Fruit fly (Drosophila melanogaster) whole organism, embryonic: ENCODE data around the gene CG5381.
A peak's percentile ranks its signal among the peaks of the same experiment; 100 is the strongest.

Experiments used
- CG10431 ChIP-seq: fragments of 200-800 bp; sonication (Bioruptor generic); optimal IDR thresholded peaks from 3 replicates; lab custom pipeline; 2018; ENCODE audit warnings: missing biosample characterization, mild to moderate bottlenecking, missing genetic modification characterization
- CG11247 ChIP-seq: fragments of 200-800 bp; sonication (Bioruptor generic); IDR thresholded peaks from 2 replicates; pipeline ENCODE4 v1.3.6; 2022; ENCODE audit warnings: missing biosample characterization, missing genetic modification characterization
- CG11560 ChIP-seq: fragments of 200-800 bp; sonication (Bioruptor generic); IDR thresholded peaks from 3 replicates; pipeline ENCODE4 v1.3.6; 2022; ENCODE audit warnings: missing biosample characterization, missing genetic modification characterization
- CG11723 ChIP-seq: fragments of 200-800 bp; sonication (Bioruptor generic); optimal IDR thresholded peaks from 2 replicates; lab custom pipeline; 2017; ENCODE audit warnings: missing biosample characterization, mild to moderate bottlenecking, missing genetic modification characterization
- CG13296 ChIP-seq: fragments of 200-800 bp; sonication (Bioruptor generic); optimal IDR thresholded peaks from 3 replicates; lab custom pipeline; 2018; ENCODE audit warnings: missing biosample characterization, mild to moderate bottlenecking, missing genetic modification characterization
- CG14667 ChIP-seq: fragments of 200-800 bp; sonication (Bioruptor generic); IDR thresholded peaks from 2 replicates; pipeline ENCODE4 v1.3.6; 2022; ENCODE audit warnings: missing biosample characterization, missing genetic modification characterization
- CG1603 ChIP-seq: fragments of 200-800 bp; sonication (Bioruptor generic); optimal IDR thresholded peaks from 2 replicates; lab custom pipeline; 2019; ENCODE audit warnings: missing biosample characterization, mild to moderate bottlenecking, missing genetic modification characterization, moderate library complexity
- CG1647 ChIP-seq: fragments of 200-800 bp; sonication (Bioruptor generic); optimal IDR thresholded peaks from 3 replicates; lab custom pipeline; 2016; ENCODE audit warnings: missing biosample characterization, missing genetic modification characterization
- CG17385 ChIP-seq: fragments of 200-800 bp; sonication (Bioruptor generic); optimal IDR thresholded peaks from 3 replicates; lab custom pipeline; 2018; ENCODE audit warnings: missing biosample characterization, mild to moderate bottlenecking, missing genetic modification characterization
- CG17612 ChIP-seq: fragments of 200-800 bp; sonication (Bioruptor generic); IDR thresholded peaks from 2 replicates; pipeline ENCODE4 v1.3.6; 2022; ENCODE audit warnings: missing biosample characterization, missing genetic modification characterization
- CG18262 ChIP-seq: fragments of 200-800 bp; optimal IDR thresholded peaks from 3 replicates; lab custom pipeline; 2019; ENCODE audit warnings: missing biosample characterization, mild to moderate bottlenecking, missing genetic modification characterization, moderate library complexity
- CG2712 ChIP-seq: fragments of 200-800 bp; optimal IDR thresholded peaks from 3 replicates; lab custom pipeline; 2019; ENCODE audit warnings: missing biosample characterization, mild to moderate bottlenecking, missing genetic modification characterization, moderate library complexity
- CG30020 ChIP-seq: fragments of 200-800 bp; optimal IDR thresholded peaks from 2 replicates; lab custom pipeline; 2019; ENCODE audit warnings: missing biosample characterization, mild to moderate bottlenecking, missing genetic modification characterization, moderate library complexity
- CG3847 ChIP-seq: fragments of 200-800 bp; sonication (Bioruptor generic); IDR thresholded peaks from 2 replicates; pipeline ENCODE4 v1.3.6; 2022; ENCODE audit warnings: missing biosample characterization, missing genetic modification characterization
- CG6272 ChIP-seq: fragments of 200-800 bp; sonication (Bioruptor generic); IDR thresholded peaks from 2 replicates; pipeline ENCODE4 v1.3.6; 2022; ENCODE audit warnings: missing biosample characterization, missing genetic modification characterization
- CG7271 ChIP-seq: fragments of 200-800 bp; sonication (Bioruptor generic); optimal IDR thresholded peaks from 2 replicates; lab custom pipeline; 2018; ENCODE audit warnings: missing biosample characterization, mild to moderate bottlenecking, missing genetic modification characterization, moderate library complexity
- D19B ChIP-seq: fragments of 200-800 bp; sonication (Bioruptor generic); optimal IDR thresholded peaks from 2 replicates; lab custom pipeline; 2017; ENCODE audit warnings: missing biosample characterization, mild to moderate bottlenecking, missing genetic modification characterization
- Dfd ChIP-seq, 2 experiments: fragments of >200 bp; optimal IDR thresholded peaks; 2 replicates each; lab custom pipeline; 2017; ENCODE audit warnings: missing biosample characterization in 2 of 2, missing genetic modification characterization in 2 of 2
- Doc3 ChIP-seq: fragments of 200-800 bp; sonication (Bioruptor generic); IDR thresholded peaks from 3 replicates; pipeline ENCODE4 v1.3.6; 2022; ENCODE audit warnings: missing biosample characterization, missing genetic modification characterization; ENCODE audit not compliant: partially characterized antibody
- Dref ChIP-seq: fragments of 200-800 bp; sonication (Bioruptor generic); IDR thresholded peaks from 2 replicates; pipeline ENCODE4 v1.3.6; 2022; ENCODE audit warnings: missing biosample characterization, missing genetic modification characterization
- E2f1 ChIP-seq: fragments of 200-800 bp; sonication (Bioruptor generic); IDR thresholded peaks from 2 replicates; pipeline ENCODE4 v1.3.6; 2022; ENCODE audit warnings: missing biosample characterization, missing genetic modification characterization
- Ets97D ChIP-seq: fragments of 200-800 bp; sonication (Bioruptor generic); optimal IDR thresholded peaks from 3 replicates; lab custom pipeline; 2016; ENCODE audit warnings: missing biosample characterization, missing genetic modification characterization
- MTF-1 ChIP-seq: fragments of 200-800 bp; sonication (Bioruptor generic); optimal IDR thresholded peaks from 2 replicates; lab custom pipeline; 2018; ENCODE audit warnings: missing biosample characterization, mild to moderate bottlenecking, missing genetic modification characterization, borderline replicate concordance
- NfI ChIP-seq: fragments of 200-800 bp; sonication (Bioruptor generic); optimal IDR thresholded peaks from 3 replicates; lab custom pipeline; 2018; ENCODE audit warnings: missing biosample characterization, mild to moderate bottlenecking, missing genetic modification characterization, moderate library complexity
- PHDP ChIP-seq: fragments of 200-800 bp; sonication (Bioruptor generic); optimal IDR thresholded peaks from 3 replicates; lab custom pipeline; 2018; ENCODE audit warnings: missing biosample characterization, mild to moderate bottlenecking, missing genetic modification characterization, moderate library complexity
- Pdp1 ChIP-seq, 2 experiments: fragments of 200-800 bp; sonication (Bioruptor generic); optimal IDR thresholded peaks; 3 replicates each; lab custom pipeline; 2016; ENCODE audit warnings: missing biosample characterization in 2 of 2, missing genetic modification characterization in 2 of 2, mild to moderate bottlenecking in 1 of 2, moderate library complexity in 1 of 2
- YL-1 ChIP-seq: fragments of 200-800 bp; sonication (Bioruptor generic); optimal IDR thresholded peaks from 3 replicates; lab custom pipeline; 2017; ENCODE audit warnings: missing biosample characterization, mild to moderate bottlenecking, missing genetic modification characterization
- ase ChIP-seq: fragments of 200-800 bp; sonication (Bioruptor generic); IDR thresholded peaks from 3 replicates; pipeline ENCODE4 v1.3.6; 2022; ENCODE audit warnings: missing biosample characterization, missing genetic modification characterization
- bcd ChIP-seq: fragments of 200-800 bp; sonication (Bioruptor generic); optimal IDR thresholded peaks from 2 replicates; lab custom pipeline; 2017; ENCODE audit warnings: missing biosample characterization, mild to moderate bottlenecking, missing genetic modification characterization
- ci ChIP-seq: fragments of 200-800 bp; sonication (Bioruptor generic); IDR thresholded peaks from 3 replicates; pipeline ENCODE4 v1.3.6; 2022; ENCODE audit warnings: missing biosample characterization, missing genetic modification characterization
- crc ChIP-seq: fragments of 200-800 bp; sonication (Bioruptor generic); optimal IDR thresholded peaks from 2 replicates; lab custom pipeline; 2016; ENCODE audit warnings: missing biosample characterization, missing genetic modification characterization
- da ChIP-seq: fragments of 200-800 bp; sonication (Bioruptor generic); optimal IDR thresholded peaks from 2 replicates; lab custom pipeline; 2016; ENCODE audit warnings: missing biosample characterization, missing genetic modification characterization
- dysf ChIP-seq: fragments of 200-800 bp; sonication (Bioruptor generic); IDR thresholded peaks from 3 replicates; pipeline ENCODE4 v1.3.6; 2022; ENCODE audit warnings: missing biosample characterization, missing genetic modification characterization
- fru ChIP-seq: fragments of >200 bp; optimal IDR thresholded peaks from 2 replicates; lab custom pipeline; 2017
- gcm2 ChIP-seq: fragments of 200-800 bp; sonication (Bioruptor generic); optimal IDR thresholded peaks from 2 replicates; lab custom pipeline; 2016; ENCODE audit warnings: missing biosample characterization, missing genetic modification characterization
- gfzf ChIP-seq: fragments of 200-800 bp; sonication (Bioruptor generic); optimal IDR thresholded peaks from 2 replicates; lab custom pipeline; 2016; ENCODE audit warnings: missing biosample characterization, mild to moderate bottlenecking, missing genetic modification characterization, moderate library complexity
- her ChIP-seq: fragments of 200-800 bp; sonication (Bioruptor generic); optimal IDR thresholded peaks from 2 replicates; lab custom pipeline; 2016; ENCODE audit warnings: missing biosample characterization, missing genetic modification characterization
- hkb ChIP-seq, 2 experiments: fragments of 200-800 bp in 1 of 2; fragments of >200 bp in 1 of 2; sonication (Bioruptor generic) in 1 of 2; IDR thresholded peaks in 1 of 2; optimal IDR thresholded peaks in 1 of 2; 2 replicates each; pipeline versions ENCODE4 v1.3.6 to Lab custom; 2017 to 2022; ENCODE audit warnings: missing biosample characterization in 1 of 2, missing genetic modification characterization in 1 of 2
- hth ChIP-seq: fragments of >200 bp; optimal IDR thresholded peaks from 2 replicates; lab custom pipeline; 2017; ENCODE audit warnings: inconsistent platforms
- inv ChIP-seq: fragments of 200-800 bp; sonication (Bioruptor generic); IDR thresholded peaks from 2 replicates; pipeline ENCODE4 v1.3.6; 2022; ENCODE audit warnings: missing biosample characterization, missing genetic modification characterization; ENCODE audit not compliant: partially characterized antibody
- lmd ChIP-seq: fragments of 200-800 bp; sonication (Bioruptor generic); IDR thresholded peaks from 2 replicates; pipeline ENCODE4 v1.3.6; 2022; ENCODE audit warnings: missing biosample characterization, missing genetic modification characterization
- nerfin-1 ChIP-seq: fragments of 200-800 bp; sonication (Bioruptor generic); optimal IDR thresholded peaks from 3 replicates; lab custom pipeline; 2019; ENCODE audit warnings: missing biosample characterization, mild to moderate bottlenecking, missing genetic modification characterization, moderate library complexity
- pfk ChIP-seq: fragments of 200-800 bp; sonication (Bioruptor generic); optimal IDR thresholded peaks from 2 replicates; lab custom pipeline; 2018; ENCODE audit warnings: missing biosample characterization, mild to moderate bottlenecking, missing genetic modification characterization, moderate library complexity
- ranshi ChIP-seq: fragments of 200-800 bp; sonication (Bioruptor generic); IDR thresholded peaks from 2 replicates; pipeline ENCODE4 v1.3.6; 2022; ENCODE audit warnings: missing biosample characterization, missing genetic modification characterization
- row ChIP-seq: fragments of 200-800 bp; sonication (Bioruptor generic); IDR thresholded peaks from 3 replicates; pipeline ENCODE4 v1.3.6; 2022; ENCODE audit warnings: missing biosample characterization, missing genetic modification characterization
- sima ChIP-seq: fragments of 200-800 bp; sonication (Bioruptor generic); optimal IDR thresholded peaks from 2 replicates; lab custom pipeline; 2016; ENCODE audit warnings: missing biosample characterization, missing genetic modification characterization
- stc ChIP-seq: fragments of 200-800 bp; sonication (Bioruptor generic); IDR thresholded peaks from 2 replicates; pipeline ENCODE4 v1.3.6; 2022; ENCODE audit warnings: missing biosample characterization, missing genetic modification characterization
- sug ChIP-seq: fragments of 200-800 bp; optimal IDR thresholded peaks from 2 replicates; lab custom pipeline; 2019; ENCODE audit warnings: missing biosample characterization, mild to moderate bottlenecking, missing genetic modification characterization, moderate library complexity

Gene CG5381

DNA sequence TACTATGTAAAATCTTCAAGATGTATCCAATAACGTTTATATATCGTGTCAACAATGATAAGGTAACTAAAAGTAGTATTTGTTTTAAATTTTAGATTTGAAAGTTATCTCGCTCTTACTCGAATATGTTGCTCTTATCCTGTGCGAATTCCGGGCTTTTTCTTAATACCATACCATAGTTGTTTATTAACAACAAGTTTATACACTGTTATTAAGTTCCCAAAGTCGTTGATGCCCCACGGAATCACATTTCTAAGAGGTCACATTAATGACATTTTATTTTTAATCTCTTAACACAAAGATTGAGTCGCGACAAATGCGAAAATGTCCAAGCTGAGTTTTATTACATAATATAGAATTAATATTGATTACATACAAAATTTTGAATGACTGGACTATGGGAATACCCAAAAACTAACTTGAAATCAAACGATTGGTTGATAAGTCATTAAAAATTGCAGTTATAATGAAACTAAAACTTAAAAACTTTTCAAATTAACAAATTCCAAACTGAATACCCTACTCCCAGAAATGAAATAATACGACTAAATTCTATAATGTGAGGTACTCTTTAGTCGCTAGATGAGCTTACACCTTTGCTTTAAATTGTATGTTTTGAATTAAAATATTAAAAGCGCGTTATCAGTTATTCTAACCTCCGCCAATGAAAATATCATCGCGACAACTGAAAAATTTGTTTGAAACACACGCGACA is at the start of gene CG5381:
Gene CG5381 (minus strand): TSS at position 330 of the 715 bp plus-strand sequence.
- TF ChIP-seq D19B = peak; percentile 96
- TF ChIP-seq NfI (GFP tag; lab: Kevin White, UChicago) = no peak
- peak; percentile 15 for TF ChIP-seq sug (tag; lab: Kevin White, UChicago)
- TF ChIP-seq Pdp1 (GFP tag; optimal IDR thresholded peaks at IDR 0.05; lab: Kevin White, UChicago) = peak in 1 of 2 experiments; percentile 82
- TF ChIP-seq row (GFP tag; lab: Robert Waterston, UW) = peak; percentile 44; the same call in 2 of the 3 replicates
- TF ChIP-seq, all 482 proteins: peak for 4

dm6 chr2L:10372297-10372696 is 49.4 kb upstream of the CG5381 start:
- TF ChIP-seq ci = 0 out of 3 replicates have a peak, but pooled peaks have one; percentile 33
- TF ChIP-seq CG14667 (GFP tag; lab: Robert Waterston, UW) = no peak
- TF ChIP-seq CG11723 = peak; percentile 18
- 0 out of 3 replicates have a peak, but pooled peaks have one; percentile 32 for TF ChIP-seq Doc3 (GFP tag; lab: Robert Waterston, UW)
- no peak for TF ChIP-seq CG2712 (tag; lab: Kevin White, UChicago)
- no peak for TF ChIP-seq gcm2 (GFP tag; lab: Kevin White, UChicago)
- TF ChIP-seq CG17612 = 0 out of 2 replicates have a peak, but pooled peaks have one; percentile 28
- TF ChIP-seq Ets97D = peak; percentile 11
- no peak for TF ChIP-seq CG7271
- TF ChIP-seq pfk (GFP tag; lab: Kevin White, UChicago) = peak; percentile 86
- no peak for TF ChIP-seq CG1647 (GFP tag; lab: Kevin White, UChicago)
- no peak for TF ChIP-seq hkb (optimal IDR thresholded peaks at IDR 0.05; lab: Kevin White, UChicago)
- no peak for TF ChIP-seq hkb (GFP tag; IDR thresholded peaks at IDR 0.05; lab: Robert Waterston, UW)
- TF ChIP-seq sima (GFP tag; lab: Kevin White, UChicago) = no peak
- peak; percentile 13 for TF ChIP-seq da (GFP tag; lab: Kevin White, UChicago)
- TF ChIP-seq CG17385 = no peak
- TF ChIP-seq CG30020 (tag; lab: Kevin White, UChicago) = peak; percentile 49
- no peak for TF ChIP-seq lmd (GFP tag; lab: Robert Waterston, UW)
- TF ChIP-seq fru (lab: Kevin White, UChicago) = no peak
- no peak for TF ChIP-seq ranshi (GFP tag; lab: Robert Waterston, UW)
- no peak for TF ChIP-seq hth (lab: Kevin White, UChicago)
- TF ChIP-seq ase (GFP tag; lab: Robert Waterston, UW) = 0 out of 3 replicates have a peak, but pooled peaks have one; percentile 11
- TF ChIP-seq dysf = 0 out of 3 replicates have a peak, but pooled peaks have one; percentile 28
- peak; percentile 67 for TF ChIP-seq CG1603
- TF ChIP-seq CG11560 (tag; lab: Robert Waterston, UW) = 0 out of 3 replicates have a peak, but pooled peaks have one; percentile 35

DNA sequence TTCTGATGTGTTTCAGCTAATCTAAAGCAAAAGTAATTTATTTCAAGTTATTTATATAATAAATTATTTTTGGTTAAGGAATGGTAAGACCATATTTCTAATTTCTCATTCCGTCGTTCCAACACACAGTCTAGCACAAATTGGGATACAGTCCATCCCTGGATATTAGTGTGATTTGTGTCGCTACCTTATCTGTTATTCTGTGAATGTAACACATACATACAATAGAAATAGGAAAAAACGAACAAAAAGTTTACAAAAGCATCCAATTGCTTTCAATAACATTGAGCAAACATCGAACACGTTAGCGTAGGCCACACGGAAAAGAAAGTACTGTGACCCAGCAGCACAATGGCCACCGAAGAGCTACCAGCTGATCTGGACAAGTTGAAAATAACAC is 43.6 kb upstream of the CG5381 start, which contains the start of gene CG5056:
Gene CG5056 (plus strand): TSS at position 168 of the 400 bp plus-strand sequence.
- TF ChIP-seq stc (no peak), Dref (GFP tag; lab: Robert Waterston, UW) (peak; percentile 39), PHDP (tag; lab: Kevin White, UChicago) (peak; percentile 18), gfzf (GFP tag; lab: Kevin White, UChicago) (peak; percentile 61), CG11247 (GFP tag; lab: Robert Waterston, UW) (no peak), CG3847 (GFP tag; lab: Robert Waterston, UW) (no peak), CG18262 (tag; lab: Kevin White, UChicago) (peak; percentile 7), her (GFP tag; lab: Kevin White, UChicago) (peak; percentile 95), nerfin-1 (tag; lab: Kevin White, UChicago) (peak; percentile 12), Dfd (GFP tag; optimal IDR thresholded peaks at IDR 0.05; lab: Kevin White, UChicago) (no peak), YL-1 (peak; percentile 78), bcd (GFP tag; lab: Kevin White, UChicago) (no peak), CG10431 (GFP tag; lab: Kevin White, UChicago) (no peak), inv (GFP tag; lab: Robert Waterston, UW) (no peak), CG13296 (GFP tag; lab: Kevin White, UChicago) (no peak), MTF-1 (GFP tag; lab: Kevin White, UChicago) (no peak), crc (GFP tag; lab: Kevin White, UChicago) (no peak), E2f1 (GFP tag; lab: Robert Waterston, UW) (no peak), CG6272 (GFP tag; lab: Robert Waterston, UW) (no peak), hth (lab: Kevin White, UChicago) (no peak)
